Worm (Caenorhabditis elegans): Measurements from ENCODE around the gene srw-145.

Gene srw-145

ce11 chrV:13949010-13949409 is 12.1 kb downstream of the srw-145 start, which contains the start of gene R10D12.6:
TSS of gene R10D12.6 (plus strand) at chrV:13949310.
- TF ChIP-seq mel-28 (tag; optimal IDR thresholded peaks at IDR 0.05; ENCODE audit: borderline replicate concordance) (no peak), C06A6.2 (GFP tag; conservative IDR thresholded peaks at IDR 0.05) (no peak), egrh-3 (GFP tag; IDR thresholded peaks at IDR 0.05) (no peak), sdz-38 (tag; optimal IDR thresholded peaks at IDR 0.05) (no peak), mcd-1 (GFP tag; IDR thresholded peaks at IDR 0.05) (no peak), nhr-80 (tag; optimal IDR thresholded peaks at IDR 0.05) (no peak), egl-18 (GFP tag; IDR thresholded peaks at IDR 0.05) (no peak), pbrm-1 (GFP tag; IDR thresholded peaks at IDR 0.05) (no peak), ztf-6 (GFP tag; IDR thresholded peaks at IDR 0.05) (no peak), zim-3 (tag; optimal IDR thresholded peaks at IDR 0.05) (no peak), efl-1 (GFP tag; optimal IDR thresholded peaks at IDR 0.05) (no peak), F33H1.4 (GFP tag; IDR thresholded peaks at IDR 0.05) (no peak)

ce11 chrV:13949752-13950151 is 12.8 kb downstream of the srw-145 start, which contains the start of gene R10D12.7:
TSS of gene R10D12.7 (plus strand) at chrV:13950052.
- TF ChIP-seq snpc-1.3 (tag; optimal IDR thresholded peaks at IDR 0.05; ENCODE audit: insufficient read depth) = no peak
- no peak for TF ChIP-seq F55B11.4 (tag; optimal IDR thresholded peaks at IDR 0.05; ENCODE audit: borderline replicate concordance, insufficient read depth)
- no peak for TF ChIP-seq F10E7.11 (tag; optimal IDR thresholded peaks at IDR 0.05)
- no peak for TF ChIP-seq ztf-28 (GFP tag; IDR thresholded peaks at IDR 0.05)
- no peak for TF ChIP-seq F22D6.2 (tag; optimal IDR thresholded peaks at IDR 0.05)

- TF ChIP-seq him-1 (tag; optimal IDR thresholded peaks at IDR 0.05) (no peak), die-1 (tag; optimal IDR thresholded peaks at IDR 0.05) (no peak), unc-62 (GFP tag; optimal IDR thresholded peaks at IDR 0.05) (no peak), ccch-3 (GFP tag; optimal IDR thresholded peaks at IDR 0.05) (no peak), egl-44 (GFP tag; IDR thresholded peaks at IDR 0.05) (no peak)
Observed at ce11 chrV:13953191-13953590, 16.2 kb downstream of the srw-145 start, which contains the start of gene R10D12.8. TSS of gene R10D12.8 (minus strand) at chrV:13953291.

- TF ChIP-seq attf-3 (GFP tag; conservative IDR thresholded peaks at IDR 0.05) (no peak), lin-26 (GFP tag; IDR thresholded peaks at IDR 0.05) (no peak), B0035.1 (tag; optimal IDR thresholded peaks at IDR 0.05) (no peak), him-1 (tag; optimal IDR thresholded peaks at IDR 0.05) (no peak), Y95B8A.8 (GFP tag; IDR thresholded peaks at IDR 0.05) (no peak), tbp1 (GFP tag; optimal IDR thresholded peaks at IDR 0.05) (no peak)
Observed at ce11 chrV:13954056-13954455, 17.1 kb downstream of the srw-145 start, which contains the start of gene swt-6. TSS of gene swt-6 (plus strand) at chrV:13954356.

ce11 chrV:13955370-13956089 is 18.6 kb downstream of the srw-145 start:
- TF ChIP-seq unc-62 (GFP tag; optimal IDR thresholded peaks at IDR 0.05) = peak; percentile 63
- no peak for TF ChIP-seq nhr-90 (tag; optimal IDR thresholded peaks at IDR 0.05)

- TF ChIP-seq Y67H2A.10 (GFP tag; conservative IDR thresholded peaks at IDR 0.05) (no peak), lir-1 (GFP tag; conservative IDR thresholded peaks at IDR 0.05) (no peak), ztf-3 (GFP tag; optimal IDR thresholded peaks at IDR 0.05) (no peak), C17E4.6 (GFP tag; IDR thresholded peaks at IDR 0.05) (no peak), tlf-1 (GFP tag; optimal IDR thresholded peaks at IDR 0.05) (no peak), nhr-90 (tag; optimal IDR thresholded peaks at IDR 0.05) (no peak), F10E7.11 (tag; optimal IDR thresholded peaks at IDR 0.05) (no peak), egl-44 (GFP tag; IDR thresholded peaks at IDR 0.05) (no peak)
Observed at ce11 chrV:13957691-13958090, 20.7 kb downstream of the srw-145 start.
